Fruit fly (Drosophila melanogaster) Kc167 (cell line): Measurements from ENCODE around the gene CG11241.

ENCODE experiments used
- insv ChIP-seq: fragments of >200 bp; optimal IDR thresholded peaks from 3 replicates; lab custom pipeline; 2018; ENCODE audit warnings: missing external identifiers
- psq ChIP-seq: fragments of >200 bp; optimal IDR thresholded peaks from 2 replicates; lab custom pipeline; 2017; ENCODE audit warnings: missing external identifiers

- TF ChIP-seq psq (lab: Kevin White, UChicago) (no peak), insv (lab: Kevin White, UChicago) (no peak)
Measured at dm6 chr3L:22695653-22696052, 42.6 kb downstream of the CG11241 start, which contains the start of gene CG14452.
